Fruit fly (Drosophila melanogaster): ENCODE results near the gene Tsp33B.

Gene Tsp33B

DNA sequence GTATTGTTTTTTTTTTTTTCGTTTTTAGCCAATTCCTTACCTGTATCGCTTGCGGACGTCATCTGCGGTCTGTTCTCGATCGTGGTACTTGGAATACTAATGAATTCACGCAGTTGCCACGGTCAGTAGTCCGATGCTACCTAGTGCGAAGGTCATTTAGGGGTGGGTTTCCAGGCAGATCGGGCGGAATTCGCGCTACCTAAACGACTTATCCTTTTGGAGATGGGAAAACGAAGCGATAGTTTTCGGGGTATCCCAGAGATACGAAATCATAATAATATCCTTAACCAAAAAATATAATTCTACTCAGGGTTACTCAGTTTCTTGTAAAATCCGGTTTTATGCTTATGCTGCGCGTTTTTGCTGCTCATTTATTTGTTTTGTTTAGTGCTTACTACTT, 1.8 kb upstream of the Tsp33B start, which contains the start of gene CG14937:
TSS of gene CG14937 (minus strand) at position 101 of the 400 bp plus-strand sequence.
- TF ChIP-seq CG4496 (GFP tag; IDR thresholded peaks at IDR 0.05), result no peak

DNA sequence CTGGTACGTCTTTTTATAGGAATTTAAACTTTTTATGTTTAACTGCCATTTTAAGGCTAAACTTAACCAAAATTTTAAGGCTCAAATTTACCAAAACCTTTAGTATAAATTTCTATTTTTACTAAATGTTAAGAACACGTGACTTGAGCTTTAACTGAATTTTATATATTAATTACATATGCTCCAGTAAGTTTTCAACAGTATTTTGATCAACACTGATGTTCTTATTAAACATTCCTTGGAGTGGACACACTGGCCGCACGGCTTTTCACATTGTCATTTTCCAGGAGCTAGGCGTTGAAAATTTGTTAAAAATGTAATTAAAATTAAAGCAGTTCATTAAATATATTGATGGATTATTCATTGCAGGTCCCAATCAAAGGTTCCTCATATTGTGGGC, 2.5 kb downstream of the Tsp33B start, which contains the start of gene CG14932:
TSS of gene CG14932 (plus strand) at position 230 of the 400 bp plus-strand sequence.
- TF ChIP-seq CG34367 (tag; optimal IDR thresholded peaks at IDR 0.05) (no peak), CG15710 (tag; optimal IDR thresholded peaks at IDR 0.05) (no peak), CG14655 (GFP tag; optimal IDR thresholded peaks at IDR 0.05) (no peak), CG8159 (tag; optimal IDR thresholded peaks at IDR 0.05) (no peak), Pif1B (GFP tag; optimal IDR thresholded peaks at IDR 0.05) (no peak), CG12605 (GFP tag; IDR thresholded peaks at IDR 0.05) (no peak), gl (tag; optimal IDR thresholded peaks at IDR 0.05) (no peak), CG4496 (GFP tag; IDR thresholded peaks at IDR 0.05) (no peak), rn (GFP tag; IDR thresholded peaks at IDR 0.05) (no peak), D1 (tag; optimal IDR thresholded peaks at IDR 0.05) (no peak), CG10348 (GFP tag; IDR thresholded peaks at IDR 0.05) (no peak), CG17806 (tag; optimal IDR thresholded peaks at IDR 0.05) (no peak), CG9948 (tag; optimal IDR thresholded peaks at IDR 0.05) (no peak), EcR (GFP tag; optimal IDR thresholded peaks at IDR 0.05) (no peak), Pif1A (GFP tag; optimal IDR thresholded peaks at IDR 0.05) (no peak), CG32121 (GFP tag; IDR thresholded peaks at IDR 0.05) (no peak), CG13204 (GFP tag; optimal IDR thresholded peaks at IDR 0.05) (no peak), Snoo (tag; optimal IDR thresholded peaks at IDR 0.05) (no peak)

- TF ChIP-seq D1 (tag; optimal IDR thresholded peaks at IDR 0.05) (no peak), CG32121 (GFP tag; IDR thresholded peaks at IDR 0.05) (no peak), rn (GFP tag; IDR thresholded peaks at IDR 0.05) (no peak), fd96Ca (GFP tag; IDR thresholded peaks at IDR 0.05) (no peak), CG8159 (tag; optimal IDR thresholded peaks at IDR 0.05) (no peak), CG14655 (GFP tag; optimal IDR thresholded peaks at IDR 0.05) (no peak), CG8301 (tag; optimal IDR thresholded peaks at IDR 0.05) (no peak), CG15710 (tag; optimal IDR thresholded peaks at IDR 0.05) (no peak)
These were observed 4.1 kb downstream of the Tsp33B start, which contains the start of gene CG14931 for dm6 chr2L:11788034-11788433. Gene CG14931 (plus strand): TSS chr2L:11788334.

DNA sequence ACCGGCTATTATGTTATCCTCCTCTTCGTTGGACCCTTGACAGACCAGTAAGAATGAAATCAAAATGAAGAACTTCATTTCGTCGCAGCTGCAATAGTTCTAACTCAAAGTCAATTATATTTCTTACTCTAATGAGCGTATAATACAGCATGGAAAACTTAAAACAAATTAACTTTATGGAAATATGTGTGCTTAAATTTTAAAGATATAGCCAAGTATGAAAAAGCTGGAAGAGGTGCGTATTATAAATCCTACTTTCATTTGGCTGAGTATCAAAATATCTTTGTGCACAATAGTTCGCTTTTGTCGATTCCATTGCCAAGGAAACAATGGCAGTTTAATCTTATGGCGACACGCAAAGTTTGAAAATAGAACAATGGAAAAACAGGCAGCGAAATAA, 37.8 kb downstream of the Tsp33B start, which contains the start of gene Sfp33A1:
TSS of gene Sfp33A1 (minus strand) at position 101 of the 400 bp plus-strand sequence.
- TF ChIP-seq Pif1A (GFP tag; optimal IDR thresholded peaks at IDR 0.05), result no peak
- TF ChIP-seq gl (tag; optimal IDR thresholded peaks at IDR 0.05), result no peak
- TF ChIP-seq CG10348 (GFP tag; IDR thresholded peaks at IDR 0.05), result no peak

DNA sequence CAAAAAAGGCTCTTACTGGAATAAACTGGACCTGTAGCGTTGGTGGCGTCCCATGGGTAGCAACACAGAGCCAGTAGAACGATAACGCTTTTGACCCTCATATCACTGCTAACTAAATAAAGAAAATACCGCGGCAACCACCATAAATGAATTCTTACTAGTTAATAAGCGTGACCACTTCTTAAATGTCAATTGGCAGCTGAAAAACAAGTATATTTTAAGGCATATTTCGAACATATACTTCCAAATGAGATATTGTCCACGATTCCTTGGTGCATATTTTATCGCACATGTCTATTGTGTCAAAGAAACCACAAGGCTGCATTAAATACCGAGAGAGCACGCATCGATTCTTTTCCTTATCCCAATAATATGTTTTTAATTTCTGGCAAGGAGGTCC, 38.2 kb downstream of the Tsp33B start, which contains the start of gene CG42471:
TSS of gene CG42471 (minus strand) at position 101 of the 400 bp plus-strand sequence.
- TF ChIP-seq CG15710 (tag; optimal IDR thresholded peaks at IDR 0.05) (no peak), rn (GFP tag; IDR thresholded peaks at IDR 0.05) (no peak), Pif1B (GFP tag; optimal IDR thresholded peaks at IDR 0.05) (no peak), CG34367 (tag; optimal IDR thresholded peaks at IDR 0.05) (no peak), CG9948 (tag; optimal IDR thresholded peaks at IDR 0.05) (no peak), CG8159 (tag; optimal IDR thresholded peaks at IDR 0.05) (no peak), CG32121 (GFP tag; IDR thresholded peaks at IDR 0.05) (no peak), Pif1A (GFP tag; optimal IDR thresholded peaks at IDR 0.05) (no peak), CG13204 (GFP tag; optimal IDR thresholded peaks at IDR 0.05) (no peak), gl (tag; optimal IDR thresholded peaks at IDR 0.05) (no peak)

DNA sequence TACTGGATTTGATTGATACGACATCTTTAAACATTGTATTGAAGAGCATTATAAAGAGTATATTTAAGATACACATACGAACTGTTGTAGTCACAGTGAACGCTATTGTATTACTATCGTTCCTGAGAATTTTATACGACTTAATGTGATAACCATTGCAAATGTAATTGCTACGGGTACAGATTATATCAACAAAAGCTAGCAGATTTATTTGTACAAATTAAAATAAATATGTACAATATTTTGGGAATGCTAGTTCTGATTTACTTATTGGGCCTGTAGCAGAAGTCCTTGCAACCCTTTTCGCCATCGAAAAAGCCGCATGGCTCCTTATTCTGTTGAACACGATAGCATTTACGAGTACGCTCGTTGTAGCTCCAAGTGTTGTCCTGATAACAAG, 38.7 kb downstream of the Tsp33B start, which contains the start of gene CG42470:
TSS of gene CG42470 (minus strand) at position 101 of the 400 bp plus-strand sequence.
- TF ChIP-seq CG12605 (GFP tag; IDR thresholded peaks at IDR 0.05) (no peak), CG9948 (tag; optimal IDR thresholded peaks at IDR 0.05) (no peak), rn (GFP tag; IDR thresholded peaks at IDR 0.05) (no peak), CG17806 (tag; optimal IDR thresholded peaks at IDR 0.05) (no peak), CG8159 (tag; optimal IDR thresholded peaks at IDR 0.05) (no peak), Snoo (tag; optimal IDR thresholded peaks at IDR 0.05) (no peak)
